Worm (Caenorhabditis elegans) whole organism, L2 larva: ENCODE measurements around the gene cdk-1.
A peak's percentile ranks its signal among the peaks of the same experiment; 100 is the strongest.

Source experiments
- C34F6.9 ChIP-seq: fragments of 150-350 bp; optimal IDR thresholded peaks from 2 replicates; lab custom pipeline; 2014; ENCODE audit warnings: missing biosample characterization, missing genetic modification characterization
- F13H6.1 ChIP-seq: sonication (generic microtip); optimal IDR thresholded peaks from 2 replicates; lab custom pipeline; 2016; ENCODE audit warnings: missing genetic modification characterization, missing compliant biosample characterization
- R02D3.7 ChIP-seq: fragments of 150-350 bp; optimal IDR thresholded peaks from 2 replicates; lab custom pipeline; 2014; ENCODE audit warnings: missing biosample characterization, missing genetic modification characterization
- Y55F3AM.14 ChIP-seq: fragments of 200-800 bp; sonication (Bioruptor generic); optimal IDR thresholded peaks from 2 replicates; lab custom pipeline; 2018; ENCODE audit warnings: mild to moderate bottlenecking, missing genetic modification characterization, missing compliant biosample characterization
- ZK546.5 ChIP-seq: sonication (generic microtip); optimal IDR thresholded peaks from 2 replicates; lab custom pipeline; 2017; ENCODE audit warnings: missing biosample characterization, missing genetic modification characterization
- aly-2 ChIP-seq: fragments of 150-350 bp; optimal IDR thresholded peaks from 2 replicates; lab custom pipeline; 2014; ENCODE audit warnings: missing biosample characterization, missing genetic modification characterization
- ama-1 ChIP-seq: fragments of 150-350 bp; optimal IDR thresholded peaks from 2 replicates; lab custom pipeline; 2018; ENCODE audit warnings: inconsistent platforms
- blmp-1 ChIP-seq: sonication (generic microtip); optimal IDR thresholded peaks from 2 replicates; lab custom pipeline; 2017; ENCODE audit warnings: missing genetic modification characterization, mild to moderate bottlenecking, missing compliant biosample characterization, antibody characterized with exemption, moderate library complexity; ENCODE audit not compliant: insufficient read depth
- ceh-16 ChIP-seq: fragments of 150-350 bp; optimal IDR thresholded peaks from 2 replicates; lab custom pipeline; 2014; ENCODE audit warnings: missing biosample characterization, missing genetic modification characterization
- ceh-82 ChIP-seq: fragments of 150-350 bp; optimal IDR thresholded peaks from 2 replicates; lab custom pipeline; 2014; ENCODE audit warnings: missing biosample characterization, missing genetic modification characterization
- crh-2 ChIP-seq: sonication (generic microtip); optimal IDR thresholded peaks from 2 replicates; lab custom pipeline; 2017; ENCODE audit warnings: missing biosample characterization, missing genetic modification characterization
- dmd-4 ChIP-seq: sonication (generic microtip); optimal IDR thresholded peaks from 2 replicates; lab custom pipeline; 2017; ENCODE audit warnings: missing biosample characterization, missing genetic modification characterization
- egl-27 ChIP-seq: sonication (generic microtip); optimal IDR thresholded peaks from 3 replicates; lab custom pipeline; 2017; ENCODE audit warnings: missing biosample characterization, missing genetic modification reagents, missing genetic modification characterization
- elt-1 ChIP-seq: fragments of 150-350 bp; optimal IDR thresholded peaks from 2 replicates; lab custom pipeline; 2014; ENCODE audit warnings: missing biosample characterization, missing genetic modification characterization
- elt-3 ChIP-seq: sonication (generic microtip); optimal IDR thresholded peaks from 2 replicates; lab custom pipeline; 2017; ENCODE audit warnings: missing biosample characterization, missing genetic modification characterization
- fos-1 ChIP-seq: fragments of 150-350 bp; optimal IDR thresholded peaks from 2 replicates; lab custom pipeline; 2014; ENCODE audit warnings: missing biosample characterization, missing genetic modification characterization
- gmeb-1 ChIP-seq: fragments of 150-350 bp; optimal IDR thresholded peaks from 2 replicates; lab custom pipeline; 2014; ENCODE audit warnings: missing biosample characterization, missing genetic modification characterization
- lin-11 ChIP-seq: fragments of 150-350 bp; sonication (generic microtip); optimal IDR thresholded peaks from 2 replicates; lab custom pipeline; 2014; ENCODE audit warnings: missing biosample characterization, missing genetic modification characterization, inconsistent platforms, mixed read lengths
- lin-13 ChIP-seq: fragments of 150-350 bp; optimal IDR thresholded peaks from 2 replicates; lab custom pipeline; 2014; ENCODE audit warnings: missing biosample characterization, missing genetic modification reagents, missing genetic modification characterization
- lin-39 ChIP-seq: fragments of 150-350 bp; optimal IDR thresholded peaks from 2 replicates; lab custom pipeline; 2014; ENCODE audit warnings: missing biosample characterization, missing genetic modification reagents, missing genetic modification characterization
- lsy-2 ChIP-seq, 2 experiments: fragments of 150-350 bp in 1 of 2; sonication (generic microtip) in 1 of 2; optimal IDR thresholded peaks; 2 replicates each; lab custom pipeline; 2014 to 2017; ENCODE audit warnings: missing biosample characterization in 2 of 2, missing genetic modification characterization in 2 of 2
- mab-5 ChIP-seq: fragments of 150-350 bp; optimal IDR thresholded peaks from 2 replicates; lab custom pipeline; 2014; ENCODE audit warnings: missing biosample characterization, missing genetic modification characterization
- mbf-1 ChIP-seq: sonication (generic microtip); optimal IDR thresholded peaks from 2 replicates; lab custom pipeline; 2017; ENCODE audit warnings: missing biosample characterization, missing genetic modification characterization
- mdl-1 ChIP-seq, 2 experiments: fragments of 150-350 bp in 1 of 2; sonication (generic microtip) in 1 of 2; optimal IDR thresholded peaks; 2 replicates each; lab custom pipeline; 2017; ENCODE audit warnings: missing biosample characterization in 2 of 2, missing genetic modification characterization in 2 of 2
- nhr-10 ChIP-seq: sonication (generic microtip); optimal IDR thresholded peaks from 2 replicates; lab custom pipeline; 2017; ENCODE audit warnings: missing biosample characterization, missing genetic modification characterization
- nhr-11 ChIP-seq: fragments of 150-350 bp; optimal IDR thresholded peaks from 2 replicates; lab custom pipeline; 2014; ENCODE audit warnings: missing biosample characterization, missing genetic modification characterization
- nhr-12 ChIP-seq: fragments of 150-350 bp; optimal IDR thresholded peaks from 2 replicates; lab custom pipeline; 2014; ENCODE audit warnings: missing biosample characterization, missing genetic modification characterization
- nhr-129 ChIP-seq: fragments of 150-350 bp; optimal IDR thresholded peaks from 2 replicates; lab custom pipeline; 2014; ENCODE audit warnings: missing biosample characterization, missing genetic modification characterization
- nhr-23 ChIP-seq: fragments of 150-350 bp; optimal IDR thresholded peaks from 2 replicates; lab custom pipeline; 2014; ENCODE audit warnings: missing biosample characterization, missing genetic modification reagents, missing genetic modification characterization
- nhr-237 ChIP-seq: fragments of 150-350 bp; optimal IDR thresholded peaks from 2 replicates; lab custom pipeline; 2014; ENCODE audit warnings: missing biosample characterization, missing genetic modification characterization
- nhr-25 ChIP-seq: fragments of 150-350 bp; sonication (generic microtip); optimal IDR thresholded peaks from 3 replicates; lab custom pipeline; 2014; ENCODE audit warnings: missing biosample characterization, missing genetic modification characterization
- nhr-6 ChIP-seq: fragments of 150-350 bp; optimal IDR thresholded peaks from 2 replicates; lab custom pipeline; 2014; ENCODE audit warnings: missing biosample characterization, missing genetic modification characterization
- nhr-77 ChIP-seq: fragments of 150-350 bp; optimal IDR thresholded peaks from 2 replicates; lab custom pipeline; 2014; ENCODE audit warnings: missing biosample characterization, missing genetic modification characterization
- peb-1 ChIP-seq: fragments of 150-350 bp; optimal IDR thresholded peaks from 2 replicates; lab custom pipeline; 2014; ENCODE audit warnings: missing biosample characterization, missing genetic modification characterization
- skn-1 ChIP-seq: sonication (generic microtip); optimal IDR thresholded peaks from 2 replicates; lab custom pipeline; 2017; ENCODE audit warnings: missing biosample characterization, missing genetic modification characterization
- sma-3 ChIP-seq: sonication (generic microtip); optimal IDR thresholded peaks from 2 replicates; lab custom pipeline; 2016; ENCODE audit warnings: missing genetic modification reagents, missing genetic modification characterization, missing compliant biosample characterization
- sma-9 ChIP-seq, 2 experiments: fragments of 150-350 bp in 1 of 2; sonication (generic microtip) in 1 of 2; optimal IDR thresholded peaks; 2 replicates each; lab custom pipeline; 2014 to 2016; ENCODE audit warnings: missing genetic modification characterization in 2 of 2, mild to moderate bottlenecking in 1 of 2, missing biosample characterization in 1 of 2, missing compliant biosample characterization in 1 of 2, missing genetic modification reagents in 1 of 2, moderate library complexity in 1 of 2
- snpc-4 ChIP-seq: fragments of 150-350 bp; optimal IDR thresholded peaks from 2 replicates; lab custom pipeline; 2014; ENCODE audit warnings: missing biosample characterization, missing genetic modification characterization
- unc-39 ChIP-seq: fragments of 150-350 bp; optimal IDR thresholded peaks from 2 replicates; lab custom pipeline; 2014; ENCODE audit warnings: missing biosample characterization, missing genetic modification characterization
- unc-55 ChIP-seq: fragments of 150-350 bp; sonication (generic microtip); optimal IDR thresholded peaks from 3 replicates; lab custom pipeline; 2014; ENCODE audit warnings: missing biosample characterization, missing genetic modification reagents, missing genetic modification characterization
- unc-62 ChIP-seq: fragments of 150-350 bp; optimal IDR thresholded peaks from 2 replicates; lab custom pipeline; 2014; ENCODE audit warnings: missing biosample characterization, missing genetic modification reagents, missing genetic modification characterization
- zag-1 ChIP-seq: fragments of 150-350 bp; optimal IDR thresholded peaks from 2 replicates; lab custom pipeline; 2014; ENCODE audit warnings: missing biosample characterization, missing genetic modification characterization
- ztf-1 ChIP-seq: fragments of 200-800 bp; sonication (Bioruptor generic); conservative IDR thresholded peaks from 2 replicates; pipeline ENCODE4 v1.3.6; 2022; ENCODE audit warnings: missing genetic modification characterization, missing compliant biosample characterization
- ztf-4 ChIP-seq: fragments of 150-350 bp; optimal IDR thresholded peaks from 2 replicates; lab custom pipeline; 2014; ENCODE audit warnings: missing biosample characterization, missing genetic modification characterization

The cdk-1 gene

ce11 chrIII:9720191-9720590, 27.1 kb upstream of the cdk-1 start, which contains the start of gene ncx-7:
TSS of gene ncx-7 (minus strand) at chrIII:9720291.
- no peak for TF ChIP-seq sma-9 (GFP tag; optimal IDR thresholded peaks at IDR 0.05; lab: Kevin White, UChicago)
- TF ChIP-seq sma-9 (tag; optimal IDR thresholded peaks at IDR 0.05; lab: Kevin White, UChicago): no peak
- TF ChIP-seq dmd-4 (tag; lab: Kevin White, UChicago): no peak
- TF ChIP-seq mab-5 (tag; lab: Kevin White, UChicago): no peak
- TF ChIP-seq nhr-25 (tag; lab: Kevin White, UChicago): no peak
- TF ChIP-seq ama-1 (lab: Kevin White, UChicago): no peak
- TF ChIP-seq mdl-1 (tag; optimal IDR thresholded peaks at IDR 0.05; lab: Kevin White, UChicago): no peak
- TF ChIP-seq sma-3 (GFP tag; lab: Kevin White, UChicago): no peak
- TF ChIP-seq skn-1 (tag; lab: Kevin White, UChicago): no peak
- no peak for TF ChIP-seq crh-2
- TF ChIP-seq snpc-4 (tag; lab: Kevin White, UChicago): no peak
- no peak for TF ChIP-seq unc-39 (tag; lab: Kevin White, UChicago)
- TF ChIP-seq nhr-77 (tag; lab: Kevin White, UChicago): no peak
- no peak for TF ChIP-seq ztf-1 (GFP tag; lab: Robert Waterston, UW)
- no peak for TF ChIP-seq nhr-11 (tag; lab: Kevin White, UChicago)
- TF ChIP-seq C34F6.9 (tag; lab: Kevin White, UChicago): no peak
- TF ChIP-seq nhr-23 (tag; lab: Kevin White, UChicago): no peak

DNA sequence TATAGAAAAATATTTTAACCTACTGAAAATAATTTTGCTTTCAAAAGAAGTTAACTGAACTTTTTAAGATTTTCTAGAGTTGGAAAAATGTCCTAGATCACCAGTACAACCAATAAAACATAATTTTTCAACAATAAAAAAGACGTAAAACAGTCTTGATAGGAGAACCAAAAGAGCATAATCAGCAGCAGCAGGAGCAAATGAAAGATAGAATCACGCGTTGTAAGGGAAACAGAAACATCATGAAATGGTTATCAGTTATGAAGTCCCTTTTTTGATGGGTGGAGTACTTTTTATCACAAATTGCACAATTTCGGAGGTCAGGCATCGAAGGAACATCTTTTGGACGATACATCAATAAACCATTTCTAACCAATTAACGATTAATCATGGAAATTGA, 25.3 kb upstream of the cdk-1 start:
- TF ChIP-seq unc-62 (no peak), gmeb-1 (tag; lab: Kevin White, UChicago) (peak; percentile 6), ZK546.5 (tag; lab: Kevin White, UChicago) (no peak), ztf-1 (GFP tag; lab: Robert Waterston, UW) (no peak), blmp-1 (tag; lab: Kevin White, UChicago) (no peak), egl-27 (no peak), mab-5 (tag; lab: Kevin White, UChicago) (no peak), F13H6.1 (tag; lab: Kevin White, UChicago) (peak; percentile 23), crh-2 (peak; percentile 60), ztf-4 (tag; lab: Kevin White, UChicago) (no peak), nhr-12 (tag; lab: Kevin White, UChicago) (no peak), mdl-1 (tag; optimal IDR thresholded peaks at IDR 0.05; lab: Kevin White, UChicago) (no peak), nhr-11 (tag; lab: Kevin White, UChicago) (no peak), C34F6.9 (tag; lab: Kevin White, UChicago) (no peak), lin-11 (no peak), nhr-10 (tag; lab: Kevin White, UChicago) (no peak), dmd-4 (tag; lab: Kevin White, UChicago) (no peak), elt-1 (no peak), snpc-4 (tag; lab: Kevin White, UChicago) (no peak), ceh-82 (tag; lab: Kevin White, UChicago) (no peak), Y55F3AM.14 (GFP tag; lab: Kevin White, UChicago) (no peak), sma-9 (GFP tag; optimal IDR thresholded peaks at IDR 0.05; lab: Kevin White, UChicago) (peak; percentile 71), sma-9 (tag; optimal IDR thresholded peaks at IDR 0.05; lab: Kevin White, UChicago) (no peak), unc-55 (no peak), ama-1 (lab: Kevin White, UChicago) (no peak), elt-3 (no peak), nhr-129 (tag; lab: Kevin White, UChicago) (no peak), ceh-16 (no peak), lin-39 (tag; lab: Kevin White, UChicago) (no peak), peb-1 (no peak), lin-13 (GFP tag; lab: Kevin White, UChicago) (no peak), mbf-1 (tag; lab: Kevin White, UChicago) (no peak), nhr-25 (tag; lab: Kevin White, UChicago) (no peak), zag-1 (tag; lab: Kevin White, UChicago) (no peak), lsy-2 (tag; optimal IDR thresholded peaks at IDR 0.05; lab: Kevin White, UChicago) (no peak), aly-2 (tag; lab: Kevin White, UChicago) (no peak), unc-39 (tag; lab: Kevin White, UChicago) (no peak), R02D3.7 (tag; lab: Kevin White, UChicago) (no peak), fos-1 (peak; percentile 86), nhr-6 (tag; lab: Kevin White, UChicago) (no peak), nhr-23 (tag; lab: Kevin White, UChicago) (no peak), nhr-237 (no peak), nhr-77 (tag; lab: Kevin White, UChicago) (no peak), skn-1 (tag; lab: Kevin White, UChicago) (no peak)
